ENCODE assay signal across 1 fruit fly cellular context in genomic region chr3L:12408513-12409320, dm6.
TF ChIP-seq lines count a peak whose summit lies in the region.

No protein-coding gene starts in this region.

TF ChIP-seq in whole organism, embryonic, 481 proteins besides CTCF, POLR2A, EP300 and RAD21 (continued from another document and continues in another):
- TF ChIP-seq HLH3B (GFP tag; IDR thresholded peaks at IDR 0.05; lab: Robert Waterston, UW) (peak; percentile 21; the same call in 1 of the 2 replicates), CG1603 (tag; optimal IDR thresholded peaks at IDR 0.05; lab: Kevin White, UChicago) (peak; percentile 15), eyg (GFP tag; optimal IDR thresholded peaks at IDR 0.05; lab: Kevin White, UChicago) (peak; percentile 74), CG32532 (GFP tag; IDR thresholded peaks at IDR 0.05; lab: Robert Waterston, UW) (peak; percentile 60), Bteb2 (GFP tag; optimal IDR thresholded peaks at IDR 0.05; lab: Kevin White, UChicago) (no peak), bowl (GFP tag; IDR thresholded peaks at IDR 0.05; lab: Robert Waterston, UW) (peak; percentile 56; the same call in 1 of the 2 replicates), pfk (GFP tag; optimal IDR thresholded peaks at IDR 0.05; lab: Kevin White, UChicago) (peak; percentile 44), CG6683 (GFP tag; optimal IDR thresholded peaks at IDR 0.05; lab: Kevin White, UChicago) (no peak), CG12104 (GFP tag; optimal IDR thresholded peaks at IDR 0.05; lab: Kevin White, UChicago) (no peak), ro (GFP tag; IDR thresholded peaks at IDR 0.05; lab: Robert Waterston, UW) (no peak), sens-2 (GFP tag; IDR thresholded peaks at IDR 0.05; lab: Robert Waterston, UW) (peak; percentile 41), Poxn (GFP tag; IDR thresholded peaks at IDR 0.05; lab: Robert Waterston, UW) (no peak), Hey (tag; optimal IDR thresholded peaks at IDR 0.05; lab: Kevin White, UChicago) (peak; percentile 79), lab (GFP tag; optimal IDR thresholded peaks at IDR 0.05; lab: Kevin White, UChicago) (peak; percentile 77), gro (GFP tag; optimal IDR thresholded peaks at IDR 0.05; lab: Kevin White, UChicago) (peak; percentile 63), CG10147 (GFP tag; optimal IDR thresholded peaks at IDR 0.05; lab: Kevin White, UChicago) (peak; percentile 38), CG18599 (GFP tag; optimal IDR thresholded peaks at IDR 0.05; lab: Kevin White, UChicago) (peak; percentile 62), C15 (GFP tag; IDR thresholded peaks at IDR 0.05; lab: Robert Waterston, UW) (peak; percentile 34; the same call in 1 of the 3 replicates), BtbVII (GFP tag; optimal IDR thresholded peaks at IDR 0.05; lab: Kevin White, UChicago) (peak; percentile 71), CG30431 (GFP tag; optimal IDR thresholded peaks at IDR 0.05; lab: Kevin White, UChicago) (no peak), slbo (GFP tag; IDR thresholded peaks at IDR 0.05; lab: Robert Waterston, UW) (0 out of 2 replicates have a peak, but pooled peaks have one; percentile 29), CG32767 (GFP tag; IDR thresholded peaks at IDR 0.05; lab: Robert Waterston, UW) (0 out of 2 replicates have a peak, but pooled peaks have one; percentile 9), CG11560 (tag; IDR thresholded peaks at IDR 0.05; lab: Robert Waterston, UW) (no peak), CG13775 (GFP tag; optimal IDR thresholded peaks at IDR 0.05; lab: Kevin White, UChicago) (peak; percentile 21), CG12219 (GFP tag; optimal IDR thresholded peaks at IDR 0.05; lab: Kevin White, UChicago) (peak; percentile 45), Camta (GFP tag; optimal IDR thresholded peaks at IDR 0.05; lab: Kevin White, UChicago) (peak; percentile 26), Hmx (GFP tag; optimal IDR thresholded peaks at IDR 0.05; lab: Kevin White, UChicago) (peak; percentile 42), CG16779 (GFP tag; IDR thresholded peaks at IDR 0.05; lab: Robert Waterston, UW) (no peak), CG9437 (GFP tag; optimal IDR thresholded peaks at IDR 0.05; lab: Kevin White, UChicago) (no peak), prd (optimal IDR thresholded peaks at IDR 0.05; lab: Kevin White, UChicago) (no peak), prd (GFP tag; IDR thresholded peaks at IDR 0.05; lab: Robert Waterston, UW) (peak; percentile 26; the same call in 2 of the 3 replicates), fru (optimal IDR thresholded peaks at IDR 0.05; lab: Kevin White, UChicago) (no peak), bcd (GFP tag; optimal IDR thresholded peaks at IDR 0.05; lab: Kevin White, UChicago) (peak; percentile 9), stc (GFP tag; IDR thresholded peaks at IDR 0.05; lab: Robert Waterston, UW) (peak; percentile 58; the same call in 1 of the 2 replicates), CG4328 (GFP tag; optimal IDR thresholded peaks at IDR 0.05; lab: Kevin White, UChicago) (peak; percentile 38), CG3847 (GFP tag; IDR thresholded peaks at IDR 0.05; lab: Robert Waterston, UW) (0 out of 2 replicates have a peak, but pooled peaks have one; percentile 15), sr (GFP tag; IDR thresholded peaks at IDR 0.05; lab: Robert Waterston, UW) (peak; percentile 66; the same call in 2 of the 3 replicates), z (GFP tag; IDR thresholded peaks at IDR 0.05; lab: Robert Waterston, UW) (peak; percentile 50; the same call in 1 of the 3 replicates), CG12769 (tag; optimal IDR thresholded peaks at IDR 0.05; lab: Kevin White, UChicago) (peak; percentile 92), CG31388 (GFP tag; optimal IDR thresholded peaks at IDR 0.05; lab: Kevin White, UChicago) (no peak), Antp (GFP tag; optimal IDR thresholded peaks at IDR 0.05; lab: Kevin White, UChicago) (no peak), slou (GFP tag; optimal IDR thresholded peaks at IDR 0.05; lab: Kevin White, UChicago) (no peak), CG13894 (tag; optimal IDR thresholded peaks at IDR 0.05; lab: Kevin White, UChicago) (peak; percentile 69), CG34422 (GFP tag; IDR thresholded peaks at IDR 0.05; lab: Robert Waterston, UW) (peak; percentile 51; the same call in 1 of the 3 replicates), CG30403 (GFP tag; optimal IDR thresholded peaks at IDR 0.05; lab: Kevin White, UChicago) (peak; percentile 26), chinmo (GFP tag; IDR thresholded peaks at IDR 0.05; lab: Robert Waterston, UW; ENCODE audit: partially characterized antibody) (peak; percentile 96; the same call in 3 of the 4 replicates), MBD-R2 (GFP tag; IDR thresholded peaks at IDR 0.05; lab: Robert Waterston, UW) (0 out of 2 replicates have a peak, but pooled peaks have one; percentile 27), nerfin-2 (GFP tag; IDR thresholded peaks at IDR 0.05; lab: Robert Waterston, UW; ENCODE audit: partially characterized antibody) (no peak), kah (GFP tag; optimal IDR thresholded peaks at IDR 0.05; lab: Kevin White, UChicago) (peak; percentile 18), Med (GFP tag; lab: Kevin White, UChicago) (peak; percentile 88), pum (GFP tag; optimal IDR thresholded peaks at IDR 0.05; lab: Kevin White, UChicago) (no peak), HLHmδ (GFP tag; optimal IDR thresholded peaks at IDR 0.05; lab: Kevin White, UChicago) (no peak), Hr51 (GFP tag; optimal IDR thresholded peaks at IDR 0.05; lab: Kevin White, UChicago) (no peak), CG4854 (GFP tag; optimal IDR thresholded peaks at IDR 0.05; lab: Kevin White, UChicago) (no peak), ttk (GFP tag; IDR thresholded peaks at IDR 0.05; lab: Robert Waterston, UW) (peak; percentile 95), Sin3A (optimal IDR thresholded peaks at IDR 0.05; lab: Kevin White, UChicago) (no peak), fu2 (GFP tag; optimal IDR thresholded peaks at IDR 0.05; lab: Kevin White, UChicago) (no peak), CG6813 (GFP tag; optimal IDR thresholded peaks at IDR 0.05; lab: Kevin White, UChicago) (peak; percentile 15), ci (GFP tag; IDR thresholded peaks at IDR 0.05; lab: Robert Waterston, UW) (peak; percentile 87), CG10431 (GFP tag; optimal IDR thresholded peaks at IDR 0.05; lab: Kevin White, UChicago) (peak; percentile 12), CG15073 (GFP tag; optimal IDR thresholded peaks at IDR 0.05; lab: Kevin White, UChicago) (no peak), mirr (GFP tag; optimal IDR thresholded peaks at IDR 0.05; lab: Kevin White, UChicago) (peak; percentile 91), CG12155 (GFP tag; optimal IDR thresholded peaks at IDR 0.05; lab: Kevin White, UChicago) (peak; percentile 16), CG8290 (GFP tag; optimal IDR thresholded peaks at IDR 0.05; lab: Kevin White, UChicago) (no peak), CG8290 (tag; optimal IDR thresholded peaks at IDR 0.05; lab: Kevin White, UChicago) (peak in 1 of 2 experiments; percentile 83), CG15696 (tag; optimal IDR thresholded peaks at IDR 0.05; lab: Kevin White, UChicago) (no peak), CG10959 (GFP tag; IDR thresholded peaks at IDR 0.05; lab: Robert Waterston, UW) (no peak), shn (GFP tag; optimal IDR thresholded peaks at IDR 0.05; lab: Kevin White, UChicago) (no peak), Adf1 (GFP tag; IDR thresholded peaks at IDR 0.05; lab: Robert Waterston, UW) (peak; percentile 80), al (GFP tag; IDR thresholded peaks at IDR 0.05; lab: Robert Waterston, UW) (0 out of 2 replicates have a peak, but pooled peaks have one; percentile 47), lmd (GFP tag; IDR thresholded peaks at IDR 0.05; lab: Robert Waterston, UW) (peak; percentile 39; the same call in 1 of the 2 replicates), Lim3 (GFP tag; IDR thresholded peaks at IDR 0.05; lab: Robert Waterston, UW) (no peak), CG14014 (GFP tag; IDR thresholded peaks at IDR 0.05; lab: Robert Waterston, UW) (peak; percentile 48), crc (GFP tag; optimal IDR thresholded peaks at IDR 0.05; lab: Kevin White, UChicago) (peak; percentile 30), Nf-YC (tag; optimal IDR thresholded peaks at IDR 0.05; lab: Kevin White, UChicago) (peak; percentile 59), Vsx1 (GFP tag; optimal IDR thresholded peaks at IDR 0.05; lab: Kevin White, UChicago) (peak; percentile 70), CG3163 (GFP tag; optimal IDR thresholded peaks at IDR 0.05; lab: Kevin White, UChicago) (peak; percentile 38), jigr1 (GFP tag; IDR thresholded peaks at IDR 0.05; lab: Robert Waterston, UW) (no peak), tna (GFP tag; IDR thresholded peaks at IDR 0.05; lab: Robert Waterston, UW; ENCODE audit: partially characterized antibody) (peak; percentile 67; the same call in 1 of the 2 replicates), HmgZ (tag; optimal IDR thresholded peaks at IDR 0.05; lab: Kevin White, UChicago) (peak; percentile 64), Eip74EF (GFP tag; optimal IDR thresholded peaks at IDR 0.05; lab: Kevin White, UChicago) (peak in 1 of 2 experiments; percentile 36), so (GFP tag; IDR thresholded peaks at IDR 0.05; lab: Robert Waterston, UW) (peak; percentile 44; the same call in 1 of the 3 replicates), CG7987 (GFP tag; optimal IDR thresholded peaks at IDR 0.05; lab: Kevin White, UChicago) (peak; percentile 54), lbe (GFP tag; optimal IDR thresholded peaks at IDR 0.05; lab: Kevin White, UChicago) (peak; percentile 28), trem (tag; optimal IDR thresholded peaks at IDR 0.05; lab: Kevin White, UChicago) (no peak), insv (GFP tag; optimal IDR thresholded peaks at IDR 0.05; lab: Kevin White, UChicago) (no peak), gce (GFP tag; IDR thresholded peaks at IDR 0.05; lab: Robert Waterston, UW) (0 out of 3 replicates have a peak, but pooled peaks have one; percentile 50), ap (GFP tag; IDR thresholded peaks at IDR 0.05; lab: Robert Waterston, UW) (0 out of 2 replicates have a peak, but pooled peaks have one; percentile 18), CrebB (tag; optimal IDR thresholded peaks at IDR 0.05; lab: Kevin White, UChicago) (peak; percentile 3), CG1647 (GFP tag; optimal IDR thresholded peaks at IDR 0.05; lab: Kevin White, UChicago) (no peak), Meics (GFP tag; optimal IDR thresholded peaks at IDR 0.05; lab: Kevin White, UChicago) (peak; percentile 59), nau (GFP tag; optimal IDR thresholded peaks at IDR 0.05; lab: Kevin White, UChicago) (peak; percentile 16), CG16813 (GFP tag; IDR thresholded peaks at IDR 0.05; lab: Robert Waterston, UW; ENCODE audit: partially characterized antibody) (no peak), Jarid2 (GFP tag; optimal IDR thresholded peaks at IDR 0.05; lab: Kevin White, UChicago) (peak; percentile 91), ind (GFP tag; optimal IDR thresholded peaks at IDR 0.05; lab: Kevin White, UChicago) (peak; percentile 10), CG12299 (tag; optimal IDR thresholded peaks at IDR 0.05; lab: Kevin White, UChicago) (no peak), bsh (GFP tag; optimal IDR thresholded peaks at IDR 0.05; lab: Kevin White, UChicago) (peak in 1 of 2 experiments; percentile 92), CG6175 (GFP tag; IDR thresholded peaks at IDR 0.05; lab: Robert Waterston, UW) (peak; percentile 83), NK7.1 (GFP tag; optimal IDR thresholded peaks at IDR 0.05; lab: Kevin White, UChicago) (peak; percentile 4), gcm (GFP tag; optimal IDR thresholded peaks at IDR 0.05; lab: Kevin White, UChicago) (peak; percentile 49), onecut (GFP tag; IDR thresholded peaks at IDR 0.05; lab: Robert Waterston, UW) (peak; percentile 34), croc (GFP tag; conservative IDR thresholded peaks at IDR 0.05; lab: Robert Waterston, UW) (no peak), D19B (GFP tag; optimal IDR thresholded peaks at IDR 0.05; lab: Kevin White, UChicago) (peak; percentile 97), CG32772 (GFP tag; IDR thresholded peaks at IDR 0.05; lab: Robert Waterston, UW) (no peak), CG7928 (GFP tag; optimal IDR thresholded peaks at IDR 0.05; lab: Kevin White, UChicago) (no peak), CG5180 (GFP tag; optimal IDR thresholded peaks at IDR 0.05; lab: Kevin White, UChicago) (peak; percentile 41), CG7839 (tag; optimal IDR thresholded peaks at IDR 0.05; lab: Kevin White, UChicago) (peak; percentile 9), CG9727 (GFP tag; optimal IDR thresholded peaks at IDR 0.05; lab: Kevin White, UChicago) (peak; percentile 16), Atf6 (GFP tag; IDR thresholded peaks at IDR 0.05; lab: Robert Waterston, UW) (peak; percentile 45; the same call in 1 of the 2 replicates), caup (GFP tag; optimal IDR thresholded peaks at IDR 0.05; lab: Kevin White, UChicago; ENCODE audit: severe bottlenecking) (peak; percentile 61), ase (GFP tag; IDR thresholded peaks at IDR 0.05; lab: Robert Waterston, UW) (0 out of 3 replicates have a peak, but pooled peaks have one; percentile 37), CG11456 (GFP tag; IDR thresholded peaks at IDR 0.05; lab: Robert Waterston, UW) (peak; percentile 66), NFAT (GFP tag; IDR thresholded peaks at IDR 0.05; lab: Robert Waterston, UW) (peak; percentile 73), sd (tag; optimal IDR thresholded peaks at IDR 0.05; lab: Kevin White, UChicago) (peak; percentile 54), CG12391 (tag; optimal IDR thresholded peaks at IDR 0.05; lab: Kevin White, UChicago) (no peak), CG15269 (tag; optimal IDR thresholded peaks at IDR 0.05; lab: Kevin White, UChicago) (peak; percentile 44), Dref (GFP tag; IDR thresholded peaks at IDR 0.05; lab: Robert Waterston, UW) (no peak), CG12071 (GFP tag; optimal IDR thresholded peaks at IDR 0.05; lab: Kevin White, UChicago) (peak; percentile 41), Oaz (GFP tag; IDR thresholded peaks at IDR 0.05; lab: Robert Waterston, UW) (0 out of 2 replicates have a peak, but pooled peaks have one; percentile 7), CG8089 (GFP tag; optimal IDR thresholded peaks at IDR 0.05; lab: Kevin White, UChicago) (no peak), CG10209 (GFP tag; optimal IDR thresholded peaks at IDR 0.05; lab: Kevin White, UChicago) (peak; percentile 27), hb (GFP tag; IDR thresholded peaks at IDR 0.05; lab: Robert Waterston, UW; ENCODE audit: partially characterized antibody) (no peak), nmo (GFP tag; optimal IDR thresholded peaks at IDR 0.05; lab: Kevin White, UChicago) (no peak), lilli (GFP tag; optimal IDR thresholded peaks at IDR 0.05; lab: Kevin White, UChicago) (peak; percentile 26), pan (optimal IDR thresholded peaks at IDR 0.05; lab: Kevin White, UChicago) (no peak), pan (GFP tag; optimal IDR thresholded peaks at IDR 0.05 in 1 of 2, IDR thresholded peaks at IDR 0.05 in 1 of 2) (peak in 1 of 2 experiments; percentile 33), esg (GFP tag; conservative IDR thresholded peaks at IDR 0.05; lab: Robert Waterston, UW) (no peak), Rfx (GFP tag; IDR thresholded peaks at IDR 0.05; lab: Robert Waterston, UW) (peak; percentile 43; the same call in 1 of the 2 replicates)
